Worm (Caenorhabditis elegans) whole organism, mixed stage, embryonic: ENCODE data around the gene C17A2.7.

ENCODE experiments used
- M03D4.4 ChIP-seq: sonication (generic microtip); optimal IDR thresholded peaks from 2 replicates; lab custom pipeline; 2017; ENCODE audit warnings: mild to moderate bottlenecking, missing genetic modification characterization, missing compliant biosample characterization
- ceh-43 ChIP-seq: fragments of 200-800 bp; sonication (Bioruptor generic); optimal IDR thresholded peaks from 2 replicates; lab custom pipeline; 2018; ENCODE audit warnings: mild to moderate bottlenecking, missing genetic modification characterization, moderate library complexity, missing compliant biosample characterization
- ceh-83 ChIP-seq: fragments of 200-800 bp; sonication (Bioruptor generic); optimal IDR thresholded peaks from 2 replicates; lab custom pipeline; 2018; ENCODE audit warnings: mild to moderate bottlenecking, missing genetic modification characterization, missing compliant biosample characterization
- ces-1 ChIP-seq: fragments of 150-350 bp; optimal IDR thresholded peaks from 2 replicates; lab custom pipeline; 2014; ENCODE audit warnings: missing biosample characterization, missing genetic modification reagents, missing genetic modification characterization
- elt-3 ChIP-seq: fragments of 150-350 bp; optimal IDR thresholded peaks from 2 replicates; lab custom pipeline; 2014; ENCODE audit warnings: missing biosample characterization, missing genetic modification characterization
- lsy-2 ChIP-seq: fragments of 150-350 bp; optimal IDR thresholded peaks from 2 replicates; lab custom pipeline; 2014; ENCODE audit warnings: missing biosample characterization, missing genetic modification characterization
- mab-5 ChIP-seq: fragments of 150-350 bp; optimal IDR thresholded peaks from 2 replicates; lab custom pipeline; 2014; ENCODE audit warnings: missing biosample characterization, missing genetic modification characterization
- nhr-12 ChIP-seq: fragments of 150-350 bp; optimal IDR thresholded peaks from 2 replicates; lab custom pipeline; 2014; ENCODE audit warnings: missing biosample characterization, missing genetic modification characterization
- nhr-237 ChIP-seq: fragments of 150-350 bp; optimal IDR thresholded peaks from 2 replicates; lab custom pipeline; 2014; ENCODE audit warnings: missing biosample characterization, missing genetic modification characterization
- nhr-28 ChIP-seq: fragments of 150-350 bp; optimal IDR thresholded peaks from 2 replicates; lab custom pipeline; 2014; ENCODE audit warnings: missing biosample characterization, missing genetic modification characterization
- sptf-1 ChIP-seq: sonication (generic microtip); optimal IDR thresholded peaks from 2 replicates; lab custom pipeline; 2017; ENCODE audit warnings: mild to moderate bottlenecking, missing genetic modification characterization, moderate library complexity, missing compliant biosample characterization
- unc-62 ChIP-seq: fragments of 150-350 bp; optimal IDR thresholded peaks from 2 replicates; lab custom pipeline; 2014; ENCODE audit warnings: missing biosample characterization, missing genetic modification reagents, missing genetic modification characterization
- ztf-11 ChIP-seq: fragments of 150-350 bp; optimal IDR thresholded peaks from 2 replicates; lab custom pipeline; 2014; ENCODE audit warnings: missing biosample characterization, missing genetic modification characterization

- TF ChIP-seq lsy-2 (tag; lab: Kevin White, UChicago) (no peak), nhr-237 (no peak), mab-5 (no peak), ceh-83 (GFP tag; lab: Kevin White, UChicago) (no peak), ces-1 (GFP tag; lab: Kevin White, UChicago) (no peak), ztf-11 (tag; lab: Kevin White, UChicago) (no peak), elt-3 (tag; lab: Kevin White, UChicago) (no peak), unc-62 (no peak), ceh-43 (GFP tag; lab: Kevin White, UChicago) (no peak), nhr-28 (tag; lab: Kevin White, UChicago) (no peak), nhr-12 (tag; lab: Kevin White, UChicago) (no peak), M03D4.4 (tag; lab: Kevin White, UChicago) (no peak), sptf-1 (tag; lab: Kevin White, UChicago) (no peak)
Measured at ce11 chrII:3877874-3878273, 34.7 kb upstream of the C17A2.7 start, which contains the start of gene sdz-7.
